Worm (Caenorhabditis elegans): Measurements from ENCODE around the gene hpo-8.

DNA sequence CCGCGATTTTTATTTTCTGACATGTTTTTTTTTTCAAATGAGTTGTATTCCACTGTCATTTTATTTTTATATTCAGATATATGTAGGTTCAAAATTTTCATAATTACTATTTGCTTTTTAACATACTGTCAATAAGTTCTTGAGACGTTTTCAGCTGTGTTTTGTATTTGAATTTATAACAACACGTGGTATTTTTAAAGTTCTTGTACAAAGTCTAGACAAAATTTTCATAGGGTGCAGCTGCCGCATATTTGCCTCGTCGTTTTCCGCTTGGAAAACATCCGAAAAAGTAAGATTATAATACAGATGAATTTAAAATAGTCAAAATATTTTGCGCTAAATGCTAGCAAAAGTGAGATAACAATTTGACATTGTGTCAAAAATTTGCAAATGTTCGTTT lies 10.3 kb upstream of the hpo-8 start, which contains the start of gene dmsr-15:
- TF ChIP-seq lin-39 (tag; optimal IDR thresholded peaks at IDR 0.05), result no peak
- no peak for TF ChIP-seq unc-62 (GFP tag; optimal IDR thresholded peaks at IDR 0.05 in 1 of 2)
- TF ChIP-seq unc-62 (tag; optimal IDR thresholded peaks at IDR 0.05), result no peak
- no peak for TF ChIP-seq daf-12 (tag; optimal IDR thresholded peaks at IDR 0.05)
- no peak for TF ChIP-seq zfp-2 (tag; optimal IDR thresholded peaks at IDR 0.05)
- TF ChIP-seq ama-1 (optimal IDR thresholded peaks at IDR 0.05), result no peak
- no peak for TF ChIP-seq nhr-76 (tag; optimal IDR thresholded peaks at IDR 0.05)
- no peak for TF ChIP-seq nhr-6 (tag; optimal IDR thresholded peaks at IDR 0.05)
- no peak for TF ChIP-seq egl-27 (tag; optimal IDR thresholded peaks at IDR 0.05)
- no peak for TF ChIP-seq nhr-11 (tag; optimal IDR thresholded peaks at IDR 0.05)
- no peak for TF ChIP-seq madf-5 (GFP tag; IDR thresholded peaks at IDR 0.05)
- TF ChIP-seq mdl-1 (tag; optimal IDR thresholded peaks at IDR 0.05), result no peak

All from whole organism, L4 larva.